Fruit fly (Drosophila melanogaster) whole organism, prepupa: ENCODE measurements around the gene CG10324.

Source experiments
- Blimp-1 ChIP-seq: fragments of 200-800 bp; sonication (Bioruptor generic); optimal IDR thresholded peaks from 3 replicates; lab custom pipeline; 2017; ENCODE audit warnings: missing biosample characterization, missing genetic modification characterization, mild to moderate bottlenecking, moderate library complexity, missing genetic modification reagents
- CG10631 ChIP-seq: fragments of 200-800 bp; sonication (Bioruptor generic); optimal IDR thresholded peaks from 2 replicates; lab custom pipeline; 2016; ENCODE audit warnings: missing biosample characterization, missing genetic modification characterization
- CG10669 ChIP-seq: fragments of 200-800 bp; sonication (Bioruptor generic); optimal IDR thresholded peaks from 3 replicates; lab custom pipeline; 2018; ENCODE audit warnings: missing biosample characterization, mild to moderate bottlenecking, missing genetic modification characterization, moderate library complexity
- CG11294 ChIP-seq: fragments of 200-800 bp; sonication (Bioruptor generic); IDR thresholded peaks from 2 replicates; pipeline ENCODE4 v1.3.6; 2022; ENCODE audit warnings: missing biosample characterization, missing genetic modification characterization
- CG11762 ChIP-seq: fragments of 200-800 bp; sonication (Bioruptor generic); optimal IDR thresholded peaks from 3 replicates; lab custom pipeline; 2016; ENCODE audit warnings: missing biosample characterization, missing genetic modification characterization; ENCODE audit not compliant: insufficient read depth
- CG11902 ChIP-seq: fragments of 200-800 bp; sonication (Bioruptor generic); optimal IDR thresholded peaks from 3 replicates; lab custom pipeline; 2016; ENCODE audit warnings: missing biosample characterization, missing genetic modification characterization
- CG15336 ChIP-seq: fragments of 200-800 bp; sonication (Bioruptor generic); IDR thresholded peaks from 2 replicates; pipeline ENCODE4 v1.3.6; 2022; ENCODE audit warnings: missing biosample characterization, missing genetic modification characterization
- CG1621 ChIP-seq: fragments of 200-800 bp; sonication (Bioruptor generic); optimal IDR thresholded peaks from 3 replicates; lab custom pipeline; 2018; ENCODE audit warnings: missing biosample characterization, mild to moderate bottlenecking, missing genetic modification characterization
- CG16779 ChIP-seq: fragments of 200-800 bp; sonication (Bioruptor generic); optimal IDR thresholded peaks from 3 replicates; lab custom pipeline; 2017; ENCODE audit warnings: missing biosample characterization, mild to moderate bottlenecking, missing genetic modification characterization
- CG3032 ChIP-seq: fragments of 200-800 bp; optimal IDR thresholded peaks from 2 replicates; lab custom pipeline; 2019; ENCODE audit warnings: missing biosample characterization, mild to moderate bottlenecking, missing genetic modification characterization, moderate library complexity
- CG32006 ChIP-seq: fragments of 200-800 bp; sonication (Bioruptor generic); optimal IDR thresholded peaks from 3 replicates; lab custom pipeline; 2017; ENCODE audit warnings: missing biosample characterization, mild to moderate bottlenecking, missing genetic modification characterization
- CG34406 ChIP-seq: fragments of 200-800 bp; sonication (Bioruptor generic); optimal IDR thresholded peaks from 3 replicates; lab custom pipeline; 2016; ENCODE audit warnings: missing biosample characterization, missing genetic modification characterization
- CG4318 ChIP-seq: fragments of 200-800 bp; sonication (Bioruptor generic); optimal IDR thresholded peaks from 3 replicates; lab custom pipeline; 2017; ENCODE audit warnings: missing biosample characterization, mild to moderate bottlenecking, missing genetic modification characterization
- CG6163 ChIP-seq: fragments of 200-800 bp; sonication (Bioruptor generic); IDR thresholded peaks from 3 replicates; pipeline ENCODE4 v1.3.6; 2022; ENCODE audit warnings: missing biosample characterization, missing genetic modification characterization
- CG6276 ChIP-seq: fragments of 200-800 bp; sonication (Bioruptor generic); optimal IDR thresholded peaks from 2 replicates; lab custom pipeline; 2017; ENCODE audit warnings: missing biosample characterization, mild to moderate bottlenecking, missing genetic modification characterization
- CG6808 ChIP-seq: fragments of 200-800 bp; sonication (Bioruptor generic); optimal IDR thresholded peaks from 3 replicates; lab custom pipeline; 2017; ENCODE audit warnings: missing biosample characterization, missing genetic modification characterization, mild to moderate bottlenecking, moderate library complexity, missing genetic modification reagents
- CG6854 ChIP-seq: fragments of 200-800 bp; sonication (Bioruptor generic); optimal IDR thresholded peaks from 2 replicates; lab custom pipeline; 2017; ENCODE audit warnings: missing biosample characterization, mild to moderate bottlenecking, missing genetic modification characterization
- CG7368 ChIP-seq: fragments of 200-800 bp; sonication (Bioruptor generic); optimal IDR thresholded peaks from 3 replicates; lab custom pipeline; 2016; ENCODE audit warnings: missing biosample characterization, missing genetic modification characterization
- CG8119 ChIP-seq: fragments of 200-800 bp; sonication (Bioruptor generic); IDR thresholded peaks from 3 replicates; pipeline ENCODE4 v1.3.6; 2022; ENCODE audit warnings: missing biosample characterization, missing genetic modification characterization
- CG8319 ChIP-seq: fragments of 200-800 bp; sonication (Bioruptor generic); optimal IDR thresholded peaks from 3 replicates; lab custom pipeline; 2016; ENCODE audit warnings: missing biosample characterization, missing genetic modification characterization
- CG8632 ChIP-seq: fragments of 200-800 bp; sonication (Bioruptor generic); optimal IDR thresholded peaks from 3 replicates; lab custom pipeline; 2016; ENCODE audit warnings: missing biosample characterization, missing genetic modification characterization
- CG9139 ChIP-seq: fragments of 200-800 bp; sonication (Bioruptor generic); optimal IDR thresholded peaks from 3 replicates; lab custom pipeline; 2017; ENCODE audit warnings: missing biosample characterization, mild to moderate bottlenecking, missing genetic modification characterization
- Eip75B ChIP-seq: fragments of 200-800 bp; sonication (Bioruptor generic); optimal IDR thresholded peaks from 3 replicates; lab custom pipeline; 2016; ENCODE audit warnings: missing biosample characterization, missing genetic modification characterization
- Eip78C ChIP-seq: fragments of 200-800 bp; sonication (Bioruptor generic); peaks from one replicate; lab custom pipeline; 2016; ENCODE audit warnings: missing biosample characterization, missing genetic modification characterization
- Eip93F ChIP-seq: fragments of 200-800 bp; sonication (Bioruptor generic); optimal IDR thresholded peaks from 2 replicates; lab custom pipeline; 2016; ENCODE audit warnings: missing biosample characterization, mild to moderate bottlenecking, missing genetic modification characterization
- Ets21C ChIP-seq: fragments of 200-800 bp; sonication (Bioruptor generic); optimal IDR thresholded peaks from 3 replicates; lab custom pipeline; 2016; ENCODE audit warnings: missing biosample characterization, missing genetic modification characterization
- Ets96B ChIP-seq: fragments of 200-800 bp; optimal IDR thresholded peaks from 2 replicates; lab custom pipeline; 2019; ENCODE audit warnings: missing biosample characterization, mild to moderate bottlenecking, missing genetic modification characterization, moderate library complexity
- Gug ChIP-seq: fragments of 200-800 bp; sonication (Bioruptor generic); IDR thresholded peaks from 2 replicates; pipeline ENCODE4 v1.3.6; 2022; ENCODE audit warnings: missing biosample characterization, missing genetic modification characterization
- Hr38 ChIP-seq: sonication (Bioruptor generic); optimal IDR thresholded peaks from 2 replicates; lab custom pipeline; 2016; ENCODE audit warnings: missing biosample characterization, missing genetic modification characterization
- Hr39 ChIP-seq: fragments of 200-800 bp; sonication (Bioruptor generic); optimal IDR thresholded peaks from 2 replicates; lab custom pipeline; 2016; ENCODE audit warnings: missing biosample characterization, missing genetic modification characterization
- Lpt ChIP-seq: fragments of 200-800 bp; sonication (Bioruptor generic); optimal IDR thresholded peaks from 3 replicates; lab custom pipeline; 2016; ENCODE audit warnings: missing biosample characterization, missing genetic modification characterization
- OdsH ChIP-seq: fragments of 200-800 bp; sonication (Bioruptor generic); optimal IDR thresholded peaks from 3 replicates; lab custom pipeline; 2016; ENCODE audit warnings: missing biosample characterization, missing genetic modification characterization
- Smox ChIP-seq: fragments of 200-800 bp; sonication (Bioruptor generic); optimal IDR thresholded peaks from 3 replicates; lab custom pipeline; 2016; ENCODE audit warnings: missing biosample characterization, missing genetic modification characterization
- Sox102F ChIP-seq: fragments of 200-800 bp; sonication (Bioruptor generic); optimal IDR thresholded peaks from 2 replicates; lab custom pipeline; 2016; ENCODE audit warnings: missing biosample characterization, mild to moderate bottlenecking, missing genetic modification characterization
- Sox14 ChIP-seq: fragments of 200-800 bp; sonication (Bioruptor generic); optimal IDR thresholded peaks from 3 replicates; lab custom pipeline; 2016; ENCODE audit warnings: missing biosample characterization, missing genetic modification characterization
- Sox15 ChIP-seq: fragments of 200-800 bp; sonication (Bioruptor generic); optimal IDR thresholded peaks from 3 replicates; lab custom pipeline; 2016; ENCODE audit warnings: missing biosample characterization, missing genetic modification characterization
- acj6 ChIP-seq: fragments of 200-800 bp; sonication (Bioruptor generic); optimal IDR thresholded peaks from 3 replicates; lab custom pipeline; 2016; ENCODE audit warnings: missing biosample characterization, missing genetic modification characterization
- cyc ChIP-seq: fragments of 200-800 bp; sonication (Bioruptor generic); optimal IDR thresholded peaks from 3 replicates; lab custom pipeline; 2016; ENCODE audit warnings: missing biosample characterization, missing genetic modification characterization
- dac ChIP-seq: fragments of 200-800 bp; sonication (Bioruptor generic); optimal IDR thresholded peaks from 2 replicates; lab custom pipeline; 2017; ENCODE audit warnings: missing biosample characterization, mild to moderate bottlenecking, missing genetic modification characterization
- dsx ChIP-seq: fragments of 200-800 bp; optimal IDR thresholded peaks from 3 replicates; lab custom pipeline; 2019; ENCODE audit warnings: missing biosample characterization, mild to moderate bottlenecking, missing genetic modification characterization, moderate library complexity; ENCODE audit not compliant: poor library complexity, severe bottlenecking
- eg ChIP-seq: fragments of 200-800 bp; sonication (Bioruptor generic); IDR thresholded peaks from 3 replicates; pipeline ENCODE4 v1.3.6; 2022; ENCODE audit warnings: missing biosample characterization, missing genetic modification characterization
- fd59A ChIP-seq: fragments of 200-800 bp; sonication (Bioruptor generic); optimal IDR thresholded peaks from 2 replicates; lab custom pipeline; 2017; ENCODE audit warnings: missing biosample characterization, mild to moderate bottlenecking, missing genetic modification characterization, missing genetic modification reagents
- fd85E ChIP-seq: fragments of 200-800 bp; sonication (Bioruptor generic); optimal IDR thresholded peaks from 3 replicates; lab custom pipeline; 2016; ENCODE audit warnings: missing biosample characterization, missing genetic modification characterization
- fkh ChIP-seq: fragments of 200-800 bp; sonication (Bioruptor generic); optimal IDR thresholded peaks from 3 replicates; lab custom pipeline; 2017; ENCODE audit warnings: missing biosample characterization, mild to moderate bottlenecking, missing genetic modification characterization, moderate library complexity
- lz ChIP-seq: fragments of 200-800 bp; sonication (Bioruptor generic); optimal IDR thresholded peaks from 3 replicates; lab custom pipeline; 2016; ENCODE audit warnings: missing biosample characterization, missing genetic modification characterization
- net ChIP-seq: fragments of 200-800 bp; sonication (Bioruptor generic); optimal IDR thresholded peaks from 3 replicates; lab custom pipeline; 2016; ENCODE audit warnings: missing biosample characterization, missing genetic modification characterization
- pdm3 ChIP-seq: fragments of 200-800 bp; sonication (Bioruptor generic); optimal IDR thresholded peaks from 3 replicates; lab custom pipeline; 2016; ENCODE audit warnings: missing biosample characterization, missing genetic modification characterization
- salr ChIP-seq, 2 experiments: fragments of 200-800 bp; sonication (Bioruptor generic); optimal IDR thresholded peaks; 3 replicates each; lab custom pipeline; 2016 to 2018; ENCODE audit warnings: missing biosample characterization in 2 of 2, missing genetic modification characterization in 2 of 2, mild to moderate bottlenecking in 1 of 2
- ss ChIP-seq, 2 experiments: fragments of 200-800 bp; sonication (Bioruptor generic); optimal IDR thresholded peaks; 2 replicates in 1 of 2; 3 replicates in 1 of 2; lab custom pipeline; 2017 to 2018; ENCODE audit warnings: mild to moderate bottlenecking in 2 of 2, missing biosample characterization in 2 of 2, missing genetic modification characterization in 2 of 2, moderate library complexity in 1 of 2
- svp ChIP-seq: fragments of 200-800 bp; sonication (Bioruptor generic); peaks from one replicate; lab custom pipeline; 2016; ENCODE audit warnings: missing biosample characterization, missing genetic modification characterization
- vri ChIP-seq: fragments of 200-800 bp; sonication (Bioruptor generic); optimal IDR thresholded peaks from 3 replicates; lab custom pipeline; 2016; ENCODE audit warnings: missing biosample characterization, mild to moderate bottlenecking, missing genetic modification characterization

CG10324 gene

DNA sequence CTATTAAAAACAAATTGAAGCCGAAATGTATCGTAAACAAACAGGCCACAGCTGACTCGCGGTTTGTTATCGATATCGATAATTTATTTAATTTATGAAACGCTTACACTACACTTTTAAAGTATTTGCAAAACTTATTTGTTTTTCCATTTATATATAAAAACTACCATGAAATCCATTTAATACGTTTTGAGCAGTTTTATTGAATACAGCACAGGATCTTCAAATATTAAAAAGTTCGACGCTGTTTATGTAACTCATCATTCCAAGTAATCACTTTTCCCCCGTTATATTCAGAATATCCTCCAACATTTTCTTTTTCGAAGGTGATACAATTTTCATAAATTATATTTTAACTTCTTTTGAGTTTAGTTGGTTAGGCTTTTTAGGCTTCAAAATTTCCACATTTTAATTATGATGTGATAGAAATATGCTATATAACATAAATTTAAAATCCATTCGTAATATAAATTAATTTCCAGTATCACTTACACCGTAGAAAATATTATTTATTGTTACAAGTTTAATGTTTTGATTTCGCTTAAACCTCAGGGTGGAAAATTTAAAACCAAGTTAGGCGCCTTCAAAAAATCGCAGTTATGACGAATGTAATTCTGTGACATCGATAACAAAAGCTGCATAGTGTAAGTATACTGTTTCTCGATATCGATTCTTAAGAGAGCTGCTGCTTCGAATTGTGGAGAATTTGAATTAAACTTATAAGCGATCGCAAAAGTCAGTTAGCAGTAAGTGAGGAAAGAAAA, at the start of gene CG10324, which contains the start of gene CCT3:
Gene CG10324 (minus strand): TSS at position 53 of the 764 bp plus-strand sequence.
Gene CCT3 (plus strand): TSS at position 654 of the 764 bp plus-strand sequence.
- TF ChIP-seq CG8119 (GFP tag; lab: Robert Waterston, UW) (peak; percentile 65; the same call in 2 of the 3 replicates), svp (GFP tag; lab: Kevin White, UChicago) (no peak), CG3032 (tag; lab: Kevin White, UChicago) (peak; percentile 77), fd85E (GFP tag; lab: Kevin White, UChicago) (no peak), CG9139 (GFP tag; lab: Kevin White, UChicago) (no peak), salr (GFP tag; optimal IDR thresholded peaks at IDR 0.05; lab: Kevin White, UChicago) (no peak), CG15336 (peak; percentile 45), CG8319 (no peak), CG10669 (no peak), Hr39 (GFP tag; lab: Kevin White, UChicago) (no peak), Lpt (GFP tag; lab: Kevin White, UChicago) (no peak), CG11902 (peak; percentile 39), CG1621 (tag; lab: Kevin White, UChicago) (no peak), Hr38 (GFP tag; lab: Kevin White, UChicago) (no peak), CG6276 (GFP tag; lab: Kevin White, UChicago) (no peak), CG6163 (no peak; the same call in 1 of the 3 replicates), dac (GFP tag; lab: Kevin White, UChicago) (no peak), eg (no peak; the same call in 2 of the 3 replicates), ss (GFP tag; optimal IDR thresholded peaks at IDR 0.05; lab: Kevin White, UChicago) (peak in 1 of 2 experiments; percentile 0), lz (GFP tag; lab: Kevin White, UChicago) (peak; percentile 69), CG16779 (tag; lab: Kevin White, UChicago) (no peak), Blimp-1 (GFP tag; lab: Kevin White, UChicago) (no peak), CG6854 (no peak), fd59A (no peak), vri (GFP tag; lab: Kevin White, UChicago) (no peak), Sox15 (GFP tag; lab: Kevin White, UChicago) (peak; percentile 59), Smox (no peak), CG4318 (GFP tag; lab: Kevin White, UChicago) (no peak), pdm3 (GFP tag; lab: Kevin White, UChicago) (no peak), fkh (peak; percentile 52), Sox102F (GFP tag; lab: Kevin White, UChicago) (no peak), Sox14 (peak; percentile 60), CG11762 (GFP tag; lab: Kevin White, UChicago) (peak; percentile 53), CG34406 (GFP tag; lab: Kevin White, UChicago) (no peak), Eip78C (GFP tag; lab: Kevin White, UChicago) (peak; percentile 91), acj6 (GFP tag; lab: Kevin White, UChicago) (no peak), OdsH (GFP tag; lab: Kevin White, UChicago) (no peak), CG11294 (peak; percentile 49; the same call in 1 of the 2 replicates), CG7368 (no peak), Gug (GFP tag; lab: Robert Waterston, UW) (peak; percentile 56), CG32006 (no peak), Ets21C (GFP tag; lab: Kevin White, UChicago) (no peak), cyc (GFP tag; lab: Kevin White, UChicago) (peak; percentile 62), net (GFP tag; lab: Kevin White, UChicago) (no peak), Ets96B (tag; lab: Kevin White, UChicago) (peak; percentile 50), CG6808 (GFP tag; lab: Kevin White, UChicago) (no peak), CG10631 (GFP tag; lab: Kevin White, UChicago) (no peak), Eip75B (GFP tag; lab: Kevin White, UChicago) (no peak), CG8632 (GFP tag; lab: Kevin White, UChicago) (no peak), dsx (no peak), Eip93F (GFP tag; lab: Kevin White, UChicago) (no peak)
